Worm (Caenorhabditis elegans) whole organism, young adult: ENCODE results near the gene mltn-13.

Source experiments
- B0035.1 ChIP-seq: sonication (generic microtip); optimal IDR thresholded peaks from 2 replicates; lab custom pipeline; 2016; ENCODE audit warnings: missing genetic modification characterization, mild to moderate bottlenecking, missing compliant biosample characterization, missing genotype, missing genetic modification reagents
- B0336.3 ChIP-seq: fragments of 200-800 bp; sonication (Bioruptor generic); IDR thresholded peaks from 2 replicates; pipeline ENCODE4 v1.3.6; 2022; ENCODE audit warnings: missing genetic modification characterization, missing compliant biosample characterization
- C06A6.2 ChIP-seq: fragments of 200-800 bp; sonication (Bioruptor generic); conservative IDR thresholded peaks from 2 replicates; pipeline ENCODE4 v1.3.6; 2022; ENCODE audit warnings: missing genetic modification characterization, missing compliant biosample characterization
- C17E4.6 ChIP-seq: fragments of 200-800 bp; sonication (Bioruptor generic); IDR thresholded peaks from 2 replicates; pipeline ENCODE4 v1.3.6; 2022; ENCODE audit warnings: missing genetic modification reagents, missing genetic modification characterization, missing compliant biosample characterization
- D2030.7 ChIP-seq: fragments of 200-800 bp; sonication (Bioruptor generic); IDR thresholded peaks from 2 replicates; pipeline ENCODE4 v1.3.6; 2022; ENCODE audit warnings: missing genetic modification reagents, missing genetic modification characterization, missing compliant biosample characterization
- F22D6.2 ChIP-seq: sonication (generic microtip); optimal IDR thresholded peaks from 2 replicates; lab custom pipeline; 2016; ENCODE audit warnings: mild to moderate bottlenecking, missing genetic modification characterization, missing compliant biosample characterization
- F23B12.7 ChIP-seq: sonication (generic microtip); optimal IDR thresholded peaks from 2 replicates; lab custom pipeline; 2017; ENCODE audit warnings: missing genetic modification characterization, mild to moderate bottlenecking, missing compliant biosample characterization, antibody characterized with exemption, moderate library complexity; ENCODE audit not compliant: insufficient read depth
- F37B4.10 ChIP-seq: fragments of 200-800 bp; sonication (Bioruptor generic); IDR thresholded peaks from 2 replicates; pipeline ENCODE4 v1.3.6; 2022; ENCODE audit warnings: missing genetic modification characterization, missing compliant biosample characterization
- F39B2.1 ChIP-seq: fragments of 200-800 bp; sonication (Bioruptor generic); IDR thresholded peaks from 2 replicates; pipeline ENCODE4 v1.3.6; 2022; ENCODE audit warnings: missing genetic modification reagents, missing genetic modification characterization, missing compliant biosample characterization
- F49E8.2 ChIP-seq: sonication (generic microtip); optimal IDR thresholded peaks from 3 replicates; lab custom pipeline; 2017; ENCODE audit warnings: missing genetic modification characterization, mild to moderate bottlenecking, missing compliant biosample characterization, antibody characterized with exemption, moderate library complexity; ENCODE audit not compliant: insufficient read depth
- F52B5.7 ChIP-seq: sonication (generic microtip); optimal IDR thresholded peaks from 2 replicates; lab custom pipeline; 2016; ENCODE audit warnings: mild to moderate bottlenecking, missing genetic modification characterization, missing compliant biosample characterization
- T07F8.4 ChIP-seq: sonication (generic microtip); optimal IDR thresholded peaks from 2 replicates; lab custom pipeline; 2016; ENCODE audit warnings: mild to moderate bottlenecking, missing genetic modification characterization, moderate library complexity, missing compliant biosample characterization
- T26A5.8 ChIP-seq: sonication (generic microtip); optimal IDR thresholded peaks from 2 replicates; lab custom pipeline; 2016; ENCODE audit warnings: missing genetic modification characterization, missing compliant biosample characterization
- Y56A3A.18 ChIP-seq: fragments of 200-800 bp; sonication (Bioruptor generic); IDR thresholded peaks from 2 replicates; pipeline ENCODE4 v1.3.6; 2022; ENCODE audit warnings: missing genetic modification reagents, missing genetic modification characterization, missing compliant biosample characterization
- Y79H2A.3 ChIP-seq: fragments of 200-800 bp; sonication (Bioruptor generic); conservative IDR thresholded peaks from 2 replicates; pipeline ENCODE4 v1.3.6; 2022; ENCODE audit warnings: missing genetic modification reagents, missing genetic modification characterization, missing compliant biosample characterization
- ama-1 ChIP-seq, 3 experiments: fragments of 150-350 bp in 1 of 3; sonication (generic microtip) in 2 of 3; optimal IDR thresholded peaks; 2 replicates each; lab custom pipeline; 2014 to 2018; ENCODE audit warnings: missing biosample characterization in 2 of 3, missing genetic modification characterization in 2 of 3, missing genetic modification reagents in 2 of 3
- attf-6 ChIP-seq: fragments of 200-800 bp; sonication (Bioruptor generic); IDR thresholded peaks from 2 replicates; pipeline ENCODE4 v1.3.6; 2022; ENCODE audit warnings: missing genetic modification reagents, missing genetic modification characterization, missing compliant biosample characterization
- bed-2 ChIP-seq: fragments of 200-800 bp; sonication (Bioruptor generic); IDR thresholded peaks from 2 replicates; pipeline ENCODE4 v1.3.6; 2022; ENCODE audit warnings: missing genetic modification reagents, missing genetic modification characterization, missing compliant biosample characterization
- cebp-1 ChIP-seq, 2 experiments: fragments of 200-800 bp in 1 of 2; sonication (Bioruptor generic) in 1 of 2; sonication (generic microtip) in 1 of 2; IDR thresholded peaks in 1 of 2; optimal IDR thresholded peaks in 1 of 2; 2 replicates each; pipeline versions ENCODE4 v1.3.6 to Lab custom; 2017 to 2022; ENCODE audit warnings: missing compliant biosample characterization in 2 of 2, missing genetic modification characterization in 2 of 2, mild to moderate bottlenecking in 1 of 2, missing genetic modification reagents in 1 of 2, moderate library complexity in 1 of 2
- ceh-100 ChIP-seq: fragments of 200-800 bp; sonication (Bioruptor generic); IDR thresholded peaks from 2 replicates; pipeline ENCODE4 v1.3.6; 2022; ENCODE audit warnings: missing genetic modification reagents, missing genetic modification characterization, missing compliant biosample characterization
- ceh-27 ChIP-seq: fragments of 200-800 bp; sonication (Bioruptor generic); optimal IDR thresholded peaks from 2 replicates; lab custom pipeline; 2018; ENCODE audit warnings: mild to moderate bottlenecking, missing genetic modification characterization, moderate library complexity, missing compliant biosample characterization
- ceh-40 ChIP-seq: fragments of 200-800 bp; sonication (Bioruptor generic); IDR thresholded peaks from 2 replicates; pipeline ENCODE4 v1.3.6; 2022; ENCODE audit warnings: missing genetic modification characterization, missing compliant biosample characterization
- ceh-79 ChIP-seq: sonication (generic microtip); optimal IDR thresholded peaks from 2 replicates; lab custom pipeline; 2017; ENCODE audit warnings: mild to moderate bottlenecking, missing genetic modification characterization, missing compliant biosample characterization
- ceh-91 ChIP-seq: fragments of 200-800 bp; sonication (Bioruptor generic); IDR thresholded peaks from 2 replicates; pipeline ENCODE4 v1.3.6; 2022; ENCODE audit warnings: missing genetic modification reagents, missing genetic modification characterization, missing compliant biosample characterization
- chd-7 ChIP-seq: sonication (generic microtip); optimal IDR thresholded peaks from 2 replicates; lab custom pipeline; 2016; ENCODE audit warnings: mild to moderate bottlenecking, missing genetic modification characterization, moderate library complexity, missing compliant biosample characterization
- efl-1 ChIP-seq: fragments of 150-350 bp; optimal IDR thresholded peaks from 2 replicates; lab custom pipeline; 2014; ENCODE audit warnings: missing biosample characterization, missing genetic modification reagents, missing genetic modification characterization
- egrh-3 ChIP-seq: fragments of 200-800 bp; sonication (Bioruptor generic); IDR thresholded peaks from 2 replicates; pipeline ENCODE4 v1.3.6; 2022; ENCODE audit warnings: missing genetic modification reagents, missing genetic modification characterization, missing compliant biosample characterization
- hmg-20 ChIP-seq: fragments of 200-800 bp; sonication (Bioruptor generic); IDR thresholded peaks from 2 replicates; pipeline ENCODE4 v1.3.6; 2022; ENCODE audit warnings: missing genetic modification reagents, missing genetic modification characterization, missing compliant biosample characterization
- hrde-1 ChIP-seq: sonication (generic microtip); optimal IDR thresholded peaks from 2 replicates; lab custom pipeline; 2016; ENCODE audit warnings: missing genetic modification characterization, mild to moderate bottlenecking, missing compliant biosample characterization, moderate library complexity, missing genotype, missing genetic modification reagents, borderline replicate concordance
- let-526 ChIP-seq: fragments of 200-800 bp; sonication (Bioruptor generic); IDR thresholded peaks from 2 replicates; pipeline ENCODE4 v1.3.6; 2022; ENCODE audit warnings: missing genetic modification reagents, missing genetic modification characterization, missing compliant biosample characterization
- lin-54 ChIP-seq: fragments of 200-800 bp; sonication (Bioruptor generic); optimal IDR thresholded peaks from 2 replicates; lab custom pipeline; 2018; ENCODE audit warnings: mild to moderate bottlenecking, missing genetic modification characterization, missing compliant biosample characterization
- lsl-1 ChIP-seq: fragments of 200-800 bp; sonication (Bioruptor generic); optimal IDR thresholded peaks from 2 replicates; lab custom pipeline; 2018; ENCODE audit warnings: mild to moderate bottlenecking, missing genetic modification characterization, moderate library complexity, missing compliant biosample characterization
- madf-6 ChIP-seq: fragments of 200-800 bp; sonication (Bioruptor generic); IDR thresholded peaks from 2 replicates; pipeline ENCODE4 v1.3.6; 2022; ENCODE audit warnings: missing genetic modification reagents, missing genetic modification characterization, missing compliant biosample characterization
- mel-28 ChIP-seq: sonication (generic microtip); optimal IDR thresholded peaks from 2 replicates; lab custom pipeline; 2016; ENCODE audit warnings: borderline replicate concordance, mild to moderate bottlenecking, missing genetic modification characterization, missing compliant biosample characterization
- nhr-179 ChIP-seq: sonication (generic microtip); optimal IDR thresholded peaks from 2 replicates; lab custom pipeline; 2016; ENCODE audit warnings: mild to moderate bottlenecking, missing genetic modification characterization, missing compliant biosample characterization
- nhr-80 ChIP-seq: sonication (generic microtip); optimal IDR thresholded peaks from 2 replicates; lab custom pipeline; 2016; ENCODE audit warnings: missing genetic modification characterization, missing compliant biosample characterization
- pbrm-1 ChIP-seq: fragments of 200-800 bp; sonication (Bioruptor generic); IDR thresholded peaks from 2 replicates; pipeline ENCODE4 v1.3.6; 2022; ENCODE audit warnings: missing genetic modification reagents, missing genetic modification characterization, missing compliant biosample characterization
- pha-4 ChIP-seq: fragments of 150-350 bp; sonication (generic microtip); optimal IDR thresholded peaks from 2 replicates; lab custom pipeline; 2014; ENCODE audit warnings: missing biosample characterization, missing genetic modification reagents, missing genetic modification characterization
- rcor-1 ChIP-seq: fragments of 200-800 bp; sonication (Bioruptor generic); IDR thresholded peaks from 2 replicates; pipeline ENCODE4 v1.3.6; 2022; ENCODE audit warnings: missing genetic modification reagents, missing genetic modification characterization, missing compliant biosample characterization
- sdz-38 ChIP-seq: sonication (generic microtip); optimal IDR thresholded peaks from 2 replicates; lab custom pipeline; 2016; ENCODE audit warnings: missing genotype, missing genetic modification characterization, missing compliant biosample characterization
- snpc-1.1 ChIP-seq: sonication (generic microtip); optimal IDR thresholded peaks from 2 replicates; lab custom pipeline; 2017; ENCODE audit warnings: missing genetic modification characterization, mild to moderate bottlenecking, missing compliant biosample characterization, antibody characterized with exemption, moderate library complexity, missing genotype, missing genetic modification reagents; ENCODE audit not compliant: insufficient read depth
- sptf-2 ChIP-seq: fragments of 200-800 bp; sonication (Bioruptor generic); optimal IDR thresholded peaks from 2 replicates; lab custom pipeline; 2018; ENCODE audit warnings: mild to moderate bottlenecking, missing genetic modification characterization, missing compliant biosample characterization
- unc-130 ChIP-seq: sonication (generic microtip); optimal IDR thresholded peaks from 2 replicates; lab custom pipeline; 2016; ENCODE audit warnings: missing genetic modification reagents, missing genetic modification characterization, missing compliant biosample characterization
- ztf-18 ChIP-seq: sonication (generic microtip); optimal IDR thresholded peaks from 2 replicates; lab custom pipeline; 2016; ENCODE audit warnings: missing genotype, mild to moderate bottlenecking, missing genetic modification characterization, missing compliant biosample characterization
- ztf-22 ChIP-seq: fragments of 200-800 bp; sonication (Bioruptor generic); optimal IDR thresholded peaks from 2 replicates; lab custom pipeline; 2018; ENCODE audit warnings: mild to moderate bottlenecking, missing genetic modification characterization, moderate library complexity, missing compliant biosample characterization
- ztf-26 ChIP-seq: sonication (generic microtip); optimal IDR thresholded peaks from 2 replicates; lab custom pipeline; 2017; ENCODE audit warnings: missing genetic modification characterization, missing compliant biosample characterization
- ztf-28 ChIP-seq: fragments of 200-800 bp; sonication (Bioruptor generic); IDR thresholded peaks from 2 replicates; pipeline ENCODE4 v1.3.6; 2022; ENCODE audit warnings: missing genetic modification reagents, missing genetic modification characterization, missing compliant biosample characterization
- ztf-3 ChIP-seq: fragments of 200-800 bp; sonication (Bioruptor generic); optimal IDR thresholded peaks from 2 replicates; lab custom pipeline; 2018; ENCODE audit warnings: mild to moderate bottlenecking, missing genetic modification characterization, missing compliant biosample characterization

mltn-13 gene

ce11 chrX:4469297-4469816, 21.2 kb upstream of the mltn-13 start, which contains the start of gene asb-2 (continued):
- TF ChIP-seq let-526 (GFP tag; lab: Robert Waterston, UW) (no peak), B0035.1 (tag; lab: Kevin White, UChicago) (no peak), mel-28 (tag; lab: Kevin White, UChicago) (no peak), ceh-79 (tag; lab: Kevin White, UChicago) (no peak), F52B5.7 (no peak), C17E4.6 (GFP tag; lab: Robert Waterston, UW) (no peak), lin-54 (GFP tag; lab: Kevin White, UChicago) (no peak), F22D6.2 (tag; lab: Kevin White, UChicago) (no peak), D2030.7 (GFP tag; lab: Robert Waterston, UW) (no peak), ztf-28 (no peak), unc-130 (GFP tag; lab: Kevin White, UChicago) (no peak), Y79H2A.3 (GFP tag; lab: Robert Waterston, UW) (no peak), F49E8.2 (tag; lab: Kevin White, UChicago) (no peak), ztf-3 (GFP tag; lab: Kevin White, UChicago) (no peak), bed-2 (no peak), T07F8.4 (tag; lab: Kevin White, UChicago) (no peak), F37B4.10 (no peak), snpc-1.1 (tag; lab: Kevin White, UChicago) (no peak), ztf-18 (tag; lab: Kevin White, UChicago) (peak; percentile 19), ceh-40 (GFP tag; lab: Robert Waterston, UW) (no peak), hmg-20 (no peak), T26A5.8 (no peak), pha-4 (tag; lab: Kevin White, UChicago) (peak; percentile 78), C06A6.2 (GFP tag; lab: Robert Waterston, UW) (no peak), madf-6 (no peak), ztf-26 (tag; lab: Kevin White, UChicago) (no peak), ceh-100 (GFP tag; lab: Robert Waterston, UW) (no peak), Y56A3A.18 (no peak), ama-1 (optimal IDR thresholded peaks at IDR 0.05; lab: Kevin White, UChicago) (no peak), ama-1 (GFP tag; optimal IDR thresholded peaks at IDR 0.05; lab: Kevin White, UChicago) (no peak), attf-6 (GFP tag; lab: Robert Waterston, UW) (no peak), nhr-80 (tag; lab: Kevin White, UChicago) (peak; percentile 78), egrh-3 (GFP tag; lab: Robert Waterston, UW) (no peak), sptf-2 (GFP tag; lab: Kevin White, UChicago) (no peak), ceh-27 (GFP tag; lab: Kevin White, UChicago) (peak; percentile 52), F39B2.1 (GFP tag; lab: Robert Waterston, UW) (no peak), B0336.3 (no peak), chd-7 (tag; lab: Kevin White, UChicago) (no peak), rcor-1 (GFP tag; lab: Robert Waterston, UW) (no peak), nhr-179 (tag; lab: Kevin White, UChicago) (no peak), cebp-1 (GFP tag; IDR thresholded peaks at IDR 0.05; lab: Robert Waterston, UW) (0 out of 2 replicates have a peak, but pooled peaks have one; percentile 12), cebp-1 (tag; optimal IDR thresholded peaks at IDR 0.05; lab: Kevin White, UChicago) (peak; percentile 84), sdz-38 (tag; lab: Kevin White, UChicago) (no peak), ztf-22 (no peak), ceh-91 (no peak), lsl-1 (no peak), pbrm-1 (GFP tag; lab: Robert Waterston, UW) (peak; percentile 36; the same call in 1 of the 2 replicates), efl-1 (GFP tag; lab: Kevin White, UChicago) (no peak), hrde-1 (tag; lab: Kevin White, UChicago) (no peak), F23B12.7 (tag; lab: Kevin White, UChicago) (peak; percentile 55)
